Fruit fly (Drosophila melanogaster): Measurements from ENCODE around the gene tim.

Gene tim

dm6 chr2L:3477057-3477755, 30.7 kb downstream of the tim start (continued):
- TF ChIP-seq CG6808 (GFP tag; optimal IDR thresholded peaks at IDR 0.05) (no peak), Eip75B (GFP tag; optimal IDR thresholded peaks at IDR 0.05) (no peak), fkh (GFP tag; optimal IDR thresholded peaks at IDR 0.05) (peak; percentile 41), Smox (GFP tag; optimal IDR thresholded peaks at IDR 0.05) (no peak), Eip78C (GFP tag) (peak; percentile 84), CG9139 (GFP tag; optimal IDR thresholded peaks at IDR 0.05) (no peak), Lpt (GFP tag; optimal IDR thresholded peaks at IDR 0.05) (no peak), pdm3 (GFP tag; optimal IDR thresholded peaks at IDR 0.05) (peak; percentile 14), Eip93F (GFP tag; optimal IDR thresholded peaks at IDR 0.05) (no peak), spab (GFP tag; optimal IDR thresholded peaks at IDR 0.05) (no peak), CG6163 (GFP tag; IDR thresholded peaks at IDR 0.05) (no peak), CG7368 (GFP tag; optimal IDR thresholded peaks at IDR 0.05) (no peak), CG16779 (tag; optimal IDR thresholded peaks at IDR 0.05) (no peak), achi (GFP tag; optimal IDR thresholded peaks at IDR 0.05) (peak; percentile 1), salr (GFP tag; optimal IDR thresholded peaks at IDR 0.05) (no peak), dac (GFP tag; optimal IDR thresholded peaks at IDR 0.05) (no peak), CG31627 (GFP tag; optimal IDR thresholded peaks at IDR 0.05) (no peak), Sox102F (GFP tag; optimal IDR thresholded peaks at IDR 0.05) (no peak), CG1621 (tag; optimal IDR thresholded peaks at IDR 0.05) (no peak), CG8632 (GFP tag; optimal IDR thresholded peaks at IDR 0.05) (no peak), Met (GFP tag; optimal IDR thresholded peaks at IDR 0.05) (no peak), Blimp-1 (GFP tag; optimal IDR thresholded peaks at IDR 0.05) (no peak), CG3919 (GFP tag; optimal IDR thresholded peaks at IDR 0.05) (peak; percentile 18), ss (GFP tag; optimal IDR thresholded peaks at IDR 0.05) (no peak), CG8119 (GFP tag; IDR thresholded peaks at IDR 0.05) (peak; percentile 41; the same call in 1 of the 3 replicates), Hr39 (GFP tag; optimal IDR thresholded peaks at IDR 0.05) (no peak), vri (GFP tag; optimal IDR thresholded peaks at IDR 0.05) (no peak), net (GFP tag; optimal IDR thresholded peaks at IDR 0.05) (peak; percentile 54)

- TF ChIP-seq Eip78C (GFP tag) (peak; percentile 27), CG4318 (GFP tag; optimal IDR thresholded peaks at IDR 0.05) (no peak), CG34406 (GFP tag; optimal IDR thresholded peaks at IDR 0.05) (no peak), Sox14 (GFP tag; optimal IDR thresholded peaks at IDR 0.05) (no peak), fkh (GFP tag; optimal IDR thresholded peaks at IDR 0.05) (no peak), CG9139 (GFP tag; optimal IDR thresholded peaks at IDR 0.05) (no peak), Eip93F (GFP tag; optimal IDR thresholded peaks at IDR 0.05) (no peak), Blimp-1 (GFP tag; optimal IDR thresholded peaks at IDR 0.05) (peak; percentile 70)
Measured at dm6 chr2L:3476399-3477056, 31.4 kb downstream of the tim start.

dm6 chr2L:3475948-3476347, 32.0 kb downstream of the tim start:
- TF ChIP-seq net (GFP tag; optimal IDR thresholded peaks at IDR 0.05) (no peak), fkh (GFP tag; optimal IDR thresholded peaks at IDR 0.05) (peak; percentile 49), Eip78C (GFP tag) (peak; percentile 68), CG15336 (GFP tag; IDR thresholded peaks at IDR 0.05) (0 out of 2 replicates have a peak, but pooled peaks have one; percentile 26), cyc (GFP tag; optimal IDR thresholded peaks at IDR 0.05) (no peak)

dm6 chr2L:3475168-3475567, 32.8 kb downstream of the tim start:
- peak; percentile 99 for TF ChIP-seq svp (GFP tag)
- no peak for TF ChIP-seq ss (GFP tag; optimal IDR thresholded peaks at IDR 0.05)
- TF ChIP-seq acj6 (GFP tag; optimal IDR thresholded peaks at IDR 0.05), result peak; percentile 2
- peak; percentile 2 for TF ChIP-seq CG10669 (GFP tag; optimal IDR thresholded peaks at IDR 0.05)
- peak; percentile 18 for TF ChIP-seq CG31627 (GFP tag; optimal IDR thresholded peaks at IDR 0.05)
- TF ChIP-seq fkh (GFP tag; optimal IDR thresholded peaks at IDR 0.05), result no peak
- peak; percentile 5 for TF ChIP-seq Hr39 (GFP tag; optimal IDR thresholded peaks at IDR 0.05)
- peak; percentile 81 for TF ChIP-seq Eip78C (GFP tag)
- TF ChIP-seq CG16779 (tag; optimal IDR thresholded peaks at IDR 0.05), result no peak
- TF ChIP-seq Ets96B (tag; optimal IDR thresholded peaks at IDR 0.05), result peak; percentile 21
- peak; percentile 17 for TF ChIP-seq CG3032 (tag; optimal IDR thresholded peaks at IDR 0.05)
- peak; percentile 27 for TF ChIP-seq topi (GFP tag; optimal IDR thresholded peaks at IDR 0.05)
- peak; percentile 28 for TF ChIP-seq lz (GFP tag; optimal IDR thresholded peaks at IDR 0.05)
- no peak for TF ChIP-seq eg (GFP tag; IDR thresholded peaks at IDR 0.05)
- TF ChIP-seq salr (GFP tag; optimal IDR thresholded peaks at IDR 0.05), result no peak
- no peak for TF ChIP-seq OdsH (GFP tag; optimal IDR thresholded peaks at IDR 0.05)
- no peak for TF ChIP-seq Smox (GFP tag; optimal IDR thresholded peaks at IDR 0.05)
- peak; percentile 15 for TF ChIP-seq cyc (GFP tag; optimal IDR thresholded peaks at IDR 0.05)
- peak; percentile 56 for TF ChIP-seq esn (GFP tag; optimal IDR thresholded peaks at IDR 0.05)
- TF ChIP-seq Sox14 (GFP tag; optimal IDR thresholded peaks at IDR 0.05), result no peak
